Worm (Caenorhabditis elegans) whole organism, late embryonic: ENCODE measurements around the gene sumv-1.
A peak's percentile ranks its signal among the peaks of the same experiment; 100 is the strongest.

Source experiments
- C08G9.2 ChIP-seq: sonication (generic microtip); optimal IDR thresholded peaks from 2 replicates; lab custom pipeline; 2016; ENCODE audit warnings: mild to moderate bottlenecking, missing genetic modification characterization, moderate library complexity, missing compliant biosample characterization
- K02D7.2 ChIP-seq: sonication (generic microtip); optimal IDR thresholded peaks from 2 replicates; lab custom pipeline; 2017; ENCODE audit warnings: mild to moderate bottlenecking, missing genetic modification characterization, missing compliant biosample characterization
- T23F11.4 ChIP-seq: fragments of 200-800 bp; sonication (Bioruptor generic); optimal IDR thresholded peaks from 2 replicates; lab custom pipeline; 2018; ENCODE audit warnings: mild to moderate bottlenecking, missing genetic modification characterization, missing compliant biosample characterization
- Y22D7AL.16 ChIP-seq: sonication (generic microtip); optimal IDR thresholded peaks from 2 replicates; lab custom pipeline; 2016; ENCODE audit warnings: missing genetic modification characterization, missing compliant biosample characterization
- ceh-14 ChIP-seq: sonication (generic microtip); optimal IDR thresholded peaks from 2 replicates; lab custom pipeline; 2016; ENCODE audit warnings: missing genotype, missing genetic modification characterization, missing compliant biosample characterization
- ceh-19 ChIP-seq: fragments of 200-800 bp; sonication (Bioruptor generic); optimal IDR thresholded peaks from 2 replicates; lab custom pipeline; 2018; ENCODE audit warnings: mild to moderate bottlenecking, missing genetic modification characterization, missing compliant biosample characterization
- ceh-24 ChIP-seq: sonication (generic microtip); optimal IDR thresholded peaks from 2 replicates; lab custom pipeline; 2016; ENCODE audit warnings: mild to moderate bottlenecking, missing genetic modification characterization, missing compliant biosample characterization
- ceh-30 ChIP-seq: fragments of 150-350 bp; optimal IDR thresholded peaks from 2 replicates; lab custom pipeline; 2014; ENCODE audit warnings: missing biosample characterization, missing genetic modification characterization
- ceh-34 ChIP-seq: sonication (generic microtip); optimal IDR thresholded peaks from 2 replicates; lab custom pipeline; 2016; ENCODE audit warnings: mild to moderate bottlenecking, missing genetic modification characterization, missing compliant biosample characterization
- ceh-45 ChIP-seq: fragments of 200-800 bp; sonication (Bioruptor generic); IDR thresholded peaks from 2 replicates; pipeline ENCODE4 v1.3.6; 2022; ENCODE audit warnings: missing genetic modification reagents, missing genetic modification characterization, missing compliant biosample characterization
- ceh-48 ChIP-seq: sonication (generic microtip); optimal IDR thresholded peaks from 2 replicates; lab custom pipeline; 2016; ENCODE audit warnings: missing genetic modification characterization, inconsistent platforms, missing compliant biosample characterization
- ceh-6 ChIP-seq: fragments of 200-800 bp; sonication (Bioruptor generic); optimal IDR thresholded peaks from 2 replicates; lab custom pipeline; 2018; ENCODE audit warnings: mild to moderate bottlenecking, missing genetic modification characterization, missing compliant biosample characterization
- che-1 ChIP-seq: sonication (generic microtip); optimal IDR thresholded peaks from 2 replicates; lab custom pipeline; 2016; ENCODE audit warnings: mild to moderate bottlenecking, missing genetic modification characterization, missing compliant biosample characterization
- elt-2 ChIP-seq: sonication (generic microtip); optimal IDR thresholded peaks from 2 replicates; lab custom pipeline; 2016; ENCODE audit warnings: missing genetic modification reagents, missing genetic modification characterization, missing compliant biosample characterization
- ets-4 ChIP-seq: sonication (generic microtip); optimal IDR thresholded peaks from 2 replicates; lab custom pipeline; 2016; ENCODE audit warnings: missing genetic modification characterization, missing compliant biosample characterization
- eyg-1 ChIP-seq: sonication (generic microtip); optimal IDR thresholded peaks from 2 replicates; lab custom pipeline; 2016; ENCODE audit warnings: missing genotype, missing genetic modification characterization, missing compliant biosample characterization
- fax-1 ChIP-seq: sonication (generic microtip); optimal IDR thresholded peaks from 2 replicates; lab custom pipeline; 2016; ENCODE audit warnings: missing genotype, missing genetic modification characterization, missing compliant biosample characterization
- fkh-10 ChIP-seq: fragments of 150-350 bp; optimal IDR thresholded peaks from 2 replicates; lab custom pipeline; 2014; ENCODE audit warnings: missing biosample characterization, missing genetic modification reagents, missing genetic modification characterization
- hlh-13 ChIP-seq: fragments of 200-800 bp; sonication (Bioruptor generic); optimal IDR thresholded peaks from 2 replicates; lab custom pipeline; 2018; ENCODE audit warnings: mild to moderate bottlenecking, missing genetic modification characterization, missing compliant biosample characterization
- hlh-8 ChIP-seq: sonication (generic microtip); optimal IDR thresholded peaks from 2 replicates; lab custom pipeline; 2016; ENCODE audit warnings: missing genotype, missing genetic modification characterization, missing compliant biosample characterization
- lim-6 ChIP-seq: sonication (generic microtip); optimal IDR thresholded peaks from 2 replicates; lab custom pipeline; 2016; ENCODE audit warnings: missing genetic modification characterization, missing compliant biosample characterization
- lin-11 ChIP-seq: fragments of 200-800 bp; sonication (Bioruptor generic); optimal IDR thresholded peaks from 2 replicates; lab custom pipeline; 2018; ENCODE audit warnings: mild to moderate bottlenecking, missing genetic modification characterization, missing compliant biosample characterization
- madf-2 ChIP-seq: sonication (generic microtip); optimal IDR thresholded peaks from 2 replicates; lab custom pipeline; 2017; ENCODE audit warnings: missing genetic modification characterization, missing compliant biosample characterization
- nfya-1 ChIP-seq: sonication (generic microtip); optimal IDR thresholded peaks from 2 replicates; lab custom pipeline; 2017; ENCODE audit warnings: missing genetic modification characterization, mild to moderate bottlenecking, missing compliant biosample characterization, antibody characterized with exemption, moderate library complexity
- nhr-11 ChIP-seq: fragments of 150-350 bp; optimal IDR thresholded peaks from 2 replicates; lab custom pipeline; 2014; ENCODE audit warnings: missing biosample characterization, missing genetic modification characterization
- nhr-232 ChIP-seq: sonication (generic microtip); optimal IDR thresholded peaks from 2 replicates; lab custom pipeline; 2016; ENCODE audit warnings: missing genetic modification characterization, missing compliant biosample characterization
- odd-2 ChIP-seq: sonication (generic microtip); optimal IDR thresholded peaks from 2 replicates; lab custom pipeline; 2017; ENCODE audit warnings: antibody characterized with exemption, mild to moderate bottlenecking, missing genetic modification characterization, missing compliant biosample characterization
- pag-3 ChIP-seq: sonication (generic microtip); optimal IDR thresholded peaks from 2 replicates; lab custom pipeline; 2016; ENCODE audit warnings: missing compliant biosample characterization, missing genetic modification characterization, borderline replicate concordance
- pat-9 ChIP-seq: fragments of 200-800 bp; sonication (Bioruptor generic); optimal IDR thresholded peaks from 2 replicates; lab custom pipeline; 2018; ENCODE audit warnings: mild to moderate bottlenecking, missing genetic modification characterization, moderate library complexity, missing compliant biosample characterization
- pax-1 ChIP-seq: fragments of 150-350 bp; optimal IDR thresholded peaks from 2 replicates; lab custom pipeline; 2014; ENCODE audit warnings: missing biosample characterization, missing genetic modification characterization
- pha-2 ChIP-seq: sonication (generic microtip); optimal IDR thresholded peaks from 2 replicates; lab custom pipeline; 2017; ENCODE audit warnings: mild to moderate bottlenecking, missing genetic modification characterization, missing compliant biosample characterization
- pqm-1 ChIP-seq: sonication (generic microtip); optimal IDR thresholded peaks from 2 replicates; lab custom pipeline; 2016; ENCODE audit warnings: missing genetic modification characterization, missing compliant biosample characterization
- pros-1 ChIP-seq: fragments of 150-350 bp; optimal IDR thresholded peaks from 2 replicates; lab custom pipeline; 2014; ENCODE audit warnings: missing biosample characterization, missing genetic modification reagents, missing genetic modification characterization
- ref-2 ChIP-seq: sonication (generic microtip); optimal IDR thresholded peaks from 2 replicates; lab custom pipeline; 2016; ENCODE audit warnings: missing genetic modification characterization, missing compliant biosample characterization
- sdc-2 ChIP-seq: sonication (generic microtip); optimal IDR thresholded peaks from 2 replicates; lab custom pipeline; 2016; ENCODE audit warnings: missing genotype, missing genetic modification characterization, missing compliant biosample characterization
- sox-2 ChIP-seq: fragments of 200-800 bp; sonication (Bioruptor generic); IDR thresholded peaks from 2 replicates; pipeline ENCODE4 v1.3.6; 2022; ENCODE audit warnings: missing genetic modification reagents, missing genetic modification characterization, missing compliant biosample characterization
- tbx-2 ChIP-seq: sonication (generic microtip); optimal IDR thresholded peaks from 2 replicates; lab custom pipeline; 2016; ENCODE audit warnings: missing genetic modification characterization, missing compliant biosample characterization
- tbx-7 ChIP-seq: sonication (generic microtip); optimal IDR thresholded peaks from 2 replicates; lab custom pipeline; 2016; ENCODE audit warnings: missing genotype, missing genetic modification characterization, missing compliant biosample characterization
- ttx-3 ChIP-seq: sonication (generic microtip); optimal IDR thresholded peaks from 2 replicates; lab custom pipeline; 2016; ENCODE audit warnings: missing genetic modification reagents, missing genetic modification characterization, missing compliant biosample characterization
- unc-55 ChIP-seq: sonication (generic microtip); optimal IDR thresholded peaks from 2 replicates; lab custom pipeline; 2017; ENCODE audit warnings: missing biosample characterization, missing genetic modification reagents, missing genetic modification characterization
- ztf-16 ChIP-seq: sonication (generic microtip); optimal IDR thresholded peaks from 2 replicates; lab custom pipeline; 2017; ENCODE audit warnings: missing genetic modification characterization, missing compliant biosample characterization

Gene sumv-1

ce11 chrIII:5294867-5295266, 40.9 kb upstream of the sumv-1 start (continued):
- TF ChIP-seq nhr-11 (tag; lab: Kevin White, UChicago) (no peak), pag-3 (tag; lab: Kevin White, UChicago) (no peak), ttx-3 (tag; lab: Kevin White, UChicago) (peak; percentile 85), T23F11.4 (GFP tag; lab: Kevin White, UChicago) (peak; percentile 81), ceh-14 (peak; percentile 89), nfya-1 (tag; lab: Kevin White, UChicago) (peak; percentile 68), fkh-10 (GFP tag; lab: Kevin White, UChicago) (peak; percentile 34), madf-2 (tag; lab: Kevin White, UChicago) (peak; percentile 77), ceh-34 (tag; lab: Kevin White, UChicago) (peak; percentile 94), nhr-232 (tag; lab: Kevin White, UChicago) (peak; percentile 85), ref-2 (tag; lab: Kevin White, UChicago) (peak; percentile 87), lim-6 (tag; lab: Kevin White, UChicago) (peak; percentile 22), elt-2 (peak; percentile 84), tbx-2 (tag; lab: Kevin White, UChicago) (peak; percentile 83), odd-2 (peak; percentile 67), K02D7.2 (tag; lab: Kevin White, UChicago) (peak; percentile 80), ceh-19 (GFP tag; lab: Kevin White, UChicago) (peak; percentile 87), ztf-16 (tag; lab: Kevin White, UChicago) (peak; percentile 81), che-1 (tag; lab: Kevin White, UChicago) (peak; percentile 90), pat-9 (tag; lab: Kevin White, UChicago) (peak; percentile 88), pha-2 (tag; lab: Kevin White, UChicago) (peak; percentile 92), Y22D7AL.16 (tag; lab: Kevin White, UChicago) (peak; percentile 80), ceh-24 (tag; lab: Kevin White, UChicago) (peak; percentile 41), tbx-7 (tag; lab: Kevin White, UChicago) (peak; percentile 13), ceh-45 (GFP tag; lab: Robert Waterston, UW) (peak; percentile 80), sox-2 (peak; percentile 78)

ce11 chrIII:5294281-5294680, 40.3 kb upstream of the sumv-1 start:
- TF ChIP-seq ceh-48 (tag; lab: Kevin White, UChicago), result no peak
- TF ChIP-seq sdc-2, result no peak
- TF ChIP-seq eyg-1 (tag; lab: Kevin White, UChicago), result no peak
- TF ChIP-seq pros-1 (tag; lab: Kevin White, UChicago), result no peak
- no peak for TF ChIP-seq pqm-1 (tag; lab: Kevin White, UChicago)
- TF ChIP-seq che-1 (tag; lab: Kevin White, UChicago), result no peak
- no peak for TF ChIP-seq ttx-3 (tag; lab: Kevin White, UChicago)
- no peak for TF ChIP-seq tbx-7 (tag; lab: Kevin White, UChicago)
- TF ChIP-seq ets-4 (tag; lab: Kevin White, UChicago), result no peak
- no peak for TF ChIP-seq ceh-6 (GFP tag; lab: Kevin White, UChicago)
- TF ChIP-seq unc-55 (GFP tag; lab: Kevin White, UChicago), result no peak
- no peak for TF ChIP-seq ztf-16 (tag; lab: Kevin White, UChicago)
- no peak for TF ChIP-seq lin-11
- no peak for TF ChIP-seq ceh-19 (GFP tag; lab: Kevin White, UChicago)

ce11 chrIII:5291281-5291680, 37.3 kb upstream of the sumv-1 start:
- TF ChIP-seq elt-2 (peak; percentile 23), hlh-13 (GFP tag; lab: Kevin White, UChicago) (no peak)
- TF ChIP-seq, all 69 proteins: peak for 1

DNA sequence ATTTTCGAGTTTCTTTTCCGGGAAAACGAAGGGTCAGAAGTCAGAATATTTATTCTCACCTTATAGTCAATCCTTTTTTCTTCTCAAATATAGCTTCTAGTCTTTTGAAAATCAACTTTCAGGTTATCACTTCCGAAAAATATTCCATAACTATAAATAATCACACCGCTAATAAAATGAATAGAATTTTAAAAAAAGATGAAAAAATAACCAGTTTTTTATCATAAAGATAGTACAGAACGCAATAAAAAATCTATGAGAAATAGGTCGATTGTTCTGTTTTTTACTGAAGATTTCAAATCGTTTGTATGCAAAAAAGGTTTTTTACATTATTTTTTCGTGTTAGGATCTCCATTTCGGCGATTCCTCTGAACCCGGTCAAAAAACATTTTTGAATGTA, 36.2 kb upstream of the sumv-1 start:
- TF ChIP-seq hlh-8 (tag; lab: Kevin White, UChicago) (no peak), unc-55 (GFP tag; lab: Kevin White, UChicago) (no peak), C08G9.2 (tag; lab: Kevin White, UChicago) (no peak), ceh-30 (tag; lab: Kevin White, UChicago) (no peak), fax-1 (no peak), pax-1 (tag; lab: Kevin White, UChicago) (no peak)
